Worm (Caenorhabditis elegans) whole organism, early embryonic: Measurements from ENCODE around the gene fbxa-136.

ENCODE experiments used
- F13C5.2 ChIP-seq: sonication (generic microtip); optimal IDR thresholded peaks from 2 replicates; lab custom pipeline; 2017; ENCODE audit warnings: mild to moderate bottlenecking, missing genetic modification characterization, inconsistent platforms, missing compliant biosample characterization
- hmg-4 ChIP-seq: fragments of 200-800 bp; sonication (Bioruptor generic); optimal IDR thresholded peaks from 2 replicates; lab custom pipeline; 2018; ENCODE audit warnings: mild to moderate bottlenecking, missing genetic modification characterization, missing compliant biosample characterization
- pes-1 ChIP-seq: fragments of 200-800 bp; sonication (Bioruptor generic); IDR thresholded peaks from 2 replicates; pipeline ENCODE4 v1.3.6; 2022; ENCODE audit warnings: missing genetic modification reagents, missing genetic modification characterization, missing compliant biosample characterization
- tbx-11 ChIP-seq: fragments of 200-800 bp; sonication (Bioruptor generic); IDR thresholded peaks from 2 replicates; pipeline ENCODE4 v1.3.6; 2022; ENCODE audit warnings: missing genetic modification characterization, missing compliant biosample characterization
- tbx-37 ChIP-seq: fragments of 200-800 bp; sonication (Bioruptor generic); conservative IDR thresholded peaks from 2 replicates; pipeline ENCODE4 v1.3.6; 2022; ENCODE audit warnings: missing genetic modification reagents, missing genetic modification characterization, missing compliant biosample characterization

ce11 chrV:17551396-17551795 lies 30.6 kb downstream of the fbxa-136 start:
- no peak for TF ChIP-seq hmg-4 (GFP tag; lab: Kevin White, UChicago)
- TF ChIP-seq F13C5.2 (tag; lab: Kevin White, UChicago) = no peak
- no peak for TF ChIP-seq tbx-11 (GFP tag; lab: Robert Waterston, UW)
- TF ChIP-seq tbx-37 (GFP tag; lab: Robert Waterston, UW) = no peak
- no peak for TF ChIP-seq pes-1 (GFP tag; lab: Robert Waterston, UW)
